Fruit fly (Drosophila melanogaster) whole organism, embryonic: ENCODE measurements around the gene Snx27.

Experiments used
- Adf1 ChIP-seq: fragments of 200-800 bp; sonication (Bioruptor generic); IDR thresholded peaks from 2 replicates; pipeline ENCODE4 v1.3.6; 2022; ENCODE audit warnings: missing biosample characterization, missing genetic modification characterization
- CG10366 ChIP-seq: fragments of 200-800 bp; sonication (Bioruptor generic); IDR thresholded peaks from 2 replicates; pipeline ENCODE4 v1.3.6; 2022; ENCODE audit warnings: missing biosample characterization, missing genetic modification characterization
- CG11398 ChIP-seq: fragments of 200-800 bp; sonication (Bioruptor generic); optimal IDR thresholded peaks from 2 replicates; lab custom pipeline; 2016; ENCODE audit warnings: missing biosample characterization, missing genetic modification characterization
- CG12391 ChIP-seq: fragments of 200-800 bp; sonication (Bioruptor generic); optimal IDR thresholded peaks from 3 replicates; lab custom pipeline; 2018; ENCODE audit warnings: missing biosample characterization, mild to moderate bottlenecking, missing genetic modification characterization, moderate library complexity
- CG13287 ChIP-seq: fragments of 200-800 bp; sonication (Bioruptor generic); IDR thresholded peaks from 2 replicates; pipeline ENCODE4 v1.3.6; 2022; ENCODE audit warnings: missing biosample characterization, missing genetic modification characterization; ENCODE audit not compliant: partially characterized antibody
- CG1602 ChIP-seq: fragments of 200-800 bp; sonication (Bioruptor generic); optimal IDR thresholded peaks from 3 replicates; lab custom pipeline; 2016; ENCODE audit warnings: missing biosample characterization, missing genetic modification characterization
- CG17829 ChIP-seq: fragments of 200-800 bp; optimal IDR thresholded peaks from 2 replicates; lab custom pipeline; 2019; ENCODE audit warnings: missing biosample characterization, mild to moderate bottlenecking, missing genetic modification characterization, moderate library complexity
- CG18599 ChIP-seq: fragments of 200-800 bp; sonication (Bioruptor generic); optimal IDR thresholded peaks from 3 replicates; lab custom pipeline; 2017; ENCODE audit warnings: missing biosample characterization, missing genetic modification characterization, mild to moderate bottlenecking, moderate library complexity, missing genetic modification reagents
- CG2120 ChIP-seq: fragments of 200-800 bp; sonication (Bioruptor generic); optimal IDR thresholded peaks from 3 replicates; lab custom pipeline; 2016; ENCODE audit warnings: missing biosample characterization, missing genetic modification characterization
- CG2199 ChIP-seq: fragments of 200-800 bp; sonication (Bioruptor generic); IDR thresholded peaks from 3 replicates; pipeline ENCODE4 v1.3.6; 2022; ENCODE audit warnings: missing biosample characterization, missing genetic modification characterization
- CG2712 ChIP-seq: fragments of 200-800 bp; optimal IDR thresholded peaks from 3 replicates; lab custom pipeline; 2019; ENCODE audit warnings: missing biosample characterization, mild to moderate bottlenecking, missing genetic modification characterization, moderate library complexity
- CG42726 ChIP-seq: fragments of 200-800 bp; sonication (Bioruptor generic); IDR thresholded peaks from 2 replicates; pipeline ENCODE4 v1.3.6; 2022; ENCODE audit warnings: missing biosample characterization, missing genetic modification characterization; ENCODE audit not compliant: partially characterized antibody
- CG4730 ChIP-seq: fragments of 200-800 bp; sonication (Bioruptor generic); IDR thresholded peaks from 2 replicates; pipeline ENCODE4 v1.3.6; 2022; ENCODE audit warnings: missing biosample characterization, missing genetic modification characterization
- CG6654 ChIP-seq: fragments of 200-800 bp; sonication (Bioruptor generic); optimal IDR thresholded peaks from 2 replicates; lab custom pipeline; 2017; ENCODE audit warnings: missing biosample characterization, mild to moderate bottlenecking, missing genetic modification characterization
- CG6689 ChIP-seq: fragments of 200-800 bp; sonication (Bioruptor generic); IDR thresholded peaks from 2 replicates; pipeline ENCODE4 v1.3.6; 2022; ENCODE audit warnings: missing biosample characterization, missing genetic modification characterization
- CG6791 ChIP-seq: fragments of 200-800 bp; sonication (Bioruptor generic); IDR thresholded peaks from 3 replicates; pipeline ENCODE4 v1.3.6; 2022; ENCODE audit warnings: missing biosample characterization, missing genetic modification characterization; ENCODE audit not compliant: partially characterized antibody
- CG8944 ChIP-seq: fragments of 200-800 bp; sonication (Bioruptor generic); optimal IDR thresholded peaks from 3 replicates; lab custom pipeline; 2016; ENCODE audit warnings: missing biosample characterization, missing genetic modification characterization
- CHES-1-like ChIP-seq: fragments of 200-800 bp; sonication (Bioruptor generic); optimal IDR thresholded peaks from 2 replicates; lab custom pipeline; 2016; ENCODE audit warnings: missing biosample characterization, missing genetic modification characterization
- CoRest ChIP-seq: fragments of 200-800 bp; sonication (Bioruptor generic); optimal IDR thresholded peaks from 3 replicates; lab custom pipeline; 2018; ENCODE audit warnings: missing biosample characterization, mild to moderate bottlenecking, missing genetic modification characterization, moderate library complexity
- Dbx ChIP-seq: fragments of 200-800 bp; sonication (Bioruptor generic); IDR thresholded peaks from 3 replicates; pipeline ENCODE4 v1.3.6; 2022; ENCODE audit warnings: missing biosample characterization, missing genetic modification characterization
- Dref ChIP-seq: fragments of 200-800 bp; sonication (Bioruptor generic); IDR thresholded peaks from 2 replicates; pipeline ENCODE4 v1.3.6; 2022; ENCODE audit warnings: missing biosample characterization, missing genetic modification characterization
- Eip74EF ChIP-seq, 2 experiments: fragments of 200-800 bp in 1 of 2; fragments of >200 bp in 1 of 2; sonication (Bioruptor generic) in 1 of 2; optimal IDR thresholded peaks; 2 replicates each; lab custom pipeline; 2017 to 2019; ENCODE audit warnings: missing biosample characterization in 2 of 2, missing genetic modification characterization in 2 of 2, mild to moderate bottlenecking in 1 of 2, moderate library complexity in 1 of 2
- HLH4C ChIP-seq: fragments of 200-800 bp; sonication (Bioruptor generic); IDR thresholded peaks from 3 replicates; pipeline ENCODE4 v1.3.6; 2022; ENCODE audit warnings: missing biosample characterization, missing genetic modification characterization; ENCODE audit not compliant: partially characterized antibody
- Hey ChIP-seq: fragments of 200-800 bp; sonication (Bioruptor generic); optimal IDR thresholded peaks from 3 replicates; lab custom pipeline; 2018; ENCODE audit warnings: missing biosample characterization, mild to moderate bottlenecking, missing genetic modification characterization
- Hsf ChIP-seq: fragments of 200-800 bp; sonication (Bioruptor generic); optimal IDR thresholded peaks from 3 replicates; lab custom pipeline; 2016; ENCODE audit warnings: missing biosample characterization, missing genetic modification characterization
- MBD-R2 ChIP-seq: fragments of 200-800 bp; sonication (Bioruptor generic); IDR thresholded peaks from 2 replicates; pipeline ENCODE4 v1.3.6; 2022; ENCODE audit warnings: missing biosample characterization, missing genetic modification characterization
- Med ChIP-seq: fragments of 200-800 bp; sonication (Bioruptor generic); peaks from one replicate; lab custom pipeline; 2016; ENCODE audit warnings: missing biosample characterization, missing genetic modification characterization, mild to moderate bottlenecking, inconsistent platforms, moderate library complexity
- Meics ChIP-seq: fragments of 200-800 bp; sonication (Bioruptor generic); optimal IDR thresholded peaks from 2 replicates; lab custom pipeline; 2017; ENCODE audit warnings: missing biosample characterization, mild to moderate bottlenecking, missing genetic modification characterization
- NFAT ChIP-seq: fragments of 200-800 bp; sonication (Bioruptor generic); IDR thresholded peaks from 2 replicates; pipeline ENCODE4 v1.3.6; 2022; ENCODE audit warnings: missing biosample characterization, missing genetic modification characterization
- Opbp ChIP-seq: fragments of 200-800 bp; sonication (Bioruptor generic); IDR thresholded peaks from 3 replicates; pipeline ENCODE4 v1.3.6; 2022; ENCODE audit warnings: missing biosample characterization, missing genetic modification characterization; ENCODE audit not compliant: partially characterized antibody
- Trl ChIP-seq, 3 experiments: fragments of >200 bp in 2 of 3; fragments of 200-800 bp in 1 of 3; sonication (Bioruptor generic) in 1 of 3; optimal IDR thresholded peaks; 2 replicates in 1 of 3; 3 replicates in 2 of 3; lab custom pipeline; 2016 to 2017; ENCODE audit warnings: missing biosample characterization in 1 of 3, missing genetic modification characterization in 1 of 3
- bowl ChIP-seq: fragments of 200-800 bp; sonication (Bioruptor generic); IDR thresholded peaks from 2 replicates; pipeline ENCODE4 v1.3.6; 2022; ENCODE audit warnings: missing biosample characterization, missing genetic modification characterization
- da ChIP-seq: fragments of 200-800 bp; sonication (Bioruptor generic); optimal IDR thresholded peaks from 2 replicates; lab custom pipeline; 2016; ENCODE audit warnings: missing biosample characterization, missing genetic modification characterization
- dpn ChIP-seq, 2 experiments: fragments of 200-800 bp; sonication (Bioruptor generic); optimal IDR thresholded peaks; 3 replicates each; lab custom pipeline; 2016; ENCODE audit warnings: missing biosample characterization in 2 of 2, missing genetic modification characterization in 2 of 2
- inv ChIP-seq: fragments of 200-800 bp; sonication (Bioruptor generic); IDR thresholded peaks from 2 replicates; pipeline ENCODE4 v1.3.6; 2022; ENCODE audit warnings: missing biosample characterization, missing genetic modification characterization; ENCODE audit not compliant: partially characterized antibody
- jumu ChIP-seq: fragments of 200-800 bp; sonication (Bioruptor generic); optimal IDR thresholded peaks from 3 replicates; lab custom pipeline; 2016; ENCODE audit warnings: missing biosample characterization, missing genetic modification characterization
- kah ChIP-seq: fragments of 200-800 bp; sonication (Bioruptor generic); optimal IDR thresholded peaks from 2 replicates; lab custom pipeline; 2018; ENCODE audit warnings: missing biosample characterization, mild to moderate bottlenecking, missing genetic modification characterization
- lbe ChIP-seq: fragments of 200-800 bp; sonication (Bioruptor generic); optimal IDR thresholded peaks from 2 replicates; lab custom pipeline; 2016; ENCODE audit warnings: missing biosample characterization, mild to moderate bottlenecking, missing genetic modification characterization
- nerfin-2 ChIP-seq: fragments of 200-800 bp; sonication (Bioruptor generic); IDR thresholded peaks from 2 replicates; pipeline ENCODE4 v1.3.6; 2022; ENCODE audit warnings: missing biosample characterization, missing genetic modification characterization; ENCODE audit not compliant: partially characterized antibody
- odd ChIP-seq: fragments of 200-800 bp; sonication (Bioruptor generic); optimal IDR thresholded peaks from 2 replicates; lab custom pipeline; 2017; ENCODE audit warnings: missing biosample characterization, mild to moderate bottlenecking, missing genetic modification characterization
- onecut ChIP-seq: fragments of 200-800 bp; sonication (Bioruptor generic); IDR thresholded peaks from 2 replicates; pipeline ENCODE4 v1.3.6; 2022; ENCODE audit warnings: missing biosample characterization, missing genetic modification characterization
- pb ChIP-seq: fragments of 200-800 bp; sonication (Bioruptor generic); optimal IDR thresholded peaks from 3 replicates; lab custom pipeline; 2016; ENCODE audit warnings: missing biosample characterization, missing genetic modification characterization
- phol ChIP-seq: fragments of 200-800 bp; sonication (Bioruptor generic); optimal IDR thresholded peaks from 3 replicates; lab custom pipeline; 2018; ENCODE audit warnings: missing biosample characterization, mild to moderate bottlenecking, missing genetic modification characterization, moderate library complexity
- pum ChIP-seq: fragments of 200-800 bp; sonication (Bioruptor generic); optimal IDR thresholded peaks from 2 replicates; lab custom pipeline; 2016; ENCODE audit warnings: missing biosample characterization, missing genetic modification characterization
- sima ChIP-seq: fragments of 200-800 bp; sonication (Bioruptor generic); optimal IDR thresholded peaks from 2 replicates; lab custom pipeline; 2016; ENCODE audit warnings: missing biosample characterization, missing genetic modification characterization
- sna ChIP-seq: fragments of 200-800 bp; sonication (Bioruptor generic); IDR thresholded peaks from 2 replicates; pipeline ENCODE4 v1.3.6; 2022; ENCODE audit warnings: missing biosample characterization, missing genetic modification characterization; ENCODE audit not compliant: partially characterized antibody
- z ChIP-seq: fragments of 200-800 bp; sonication (Bioruptor generic); IDR thresholded peaks from 3 replicates; pipeline ENCODE4 v1.3.6; 2022; ENCODE audit warnings: missing biosample characterization, missing genetic modification characterization

Gene Snx27

DNA sequence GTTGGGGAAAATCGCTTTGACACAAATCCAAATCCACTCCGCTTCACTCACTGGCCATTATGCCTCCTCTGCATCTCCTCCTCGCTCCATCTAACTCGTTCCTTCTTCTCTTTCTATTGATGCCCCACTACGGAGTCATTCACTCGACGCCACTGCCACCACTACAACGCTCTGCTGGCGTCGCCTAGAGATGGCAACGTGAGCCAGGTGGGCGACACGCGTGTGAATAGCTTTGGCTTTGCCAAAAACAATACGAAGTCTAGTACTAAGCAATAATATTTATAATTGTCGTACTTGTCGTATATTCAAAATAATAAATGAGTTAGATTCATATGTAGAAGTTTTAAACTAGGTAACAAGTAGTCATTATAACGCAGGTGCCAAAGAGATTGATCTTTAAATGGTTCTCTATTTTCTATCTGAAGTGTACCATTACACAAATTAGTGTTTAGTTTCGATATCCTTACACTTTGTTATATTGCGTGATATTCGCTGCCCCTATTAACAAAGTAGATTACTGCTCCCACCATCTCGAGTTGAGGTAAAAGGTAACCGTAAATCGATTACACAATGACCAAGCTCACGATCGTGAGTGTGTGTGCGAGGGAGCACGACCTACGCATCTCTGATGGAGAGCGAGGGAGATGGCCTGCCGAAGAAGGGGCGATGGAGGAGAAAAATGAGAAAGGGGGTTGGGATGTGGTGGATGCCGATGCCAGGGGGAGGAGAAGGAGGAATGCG lies 7.3 kb upstream of the Snx27 start:
- TF ChIP-seq CG2199 (GFP tag; lab: Robert Waterston, UW) (no peak), Dbx (GFP tag; lab: Robert Waterston, UW) (no peak), CG4730 (GFP tag; lab: Robert Waterston, UW) (no peak), phol (tag; lab: Kevin White, UChicago) (peak; percentile 32), nerfin-2 (GFP tag; lab: Robert Waterston, UW) (peak; percentile 47; the same call in 1 of the 2 replicates), Hsf (GFP tag; lab: Kevin White, UChicago) (peak; percentile 3), CG6654 (GFP tag; lab: Kevin White, UChicago) (no peak), Adf1 (peak; percentile 73), CHES-1-like (no peak), sima (GFP tag; lab: Kevin White, UChicago) (no peak), CG2712 (tag; lab: Kevin White, UChicago) (peak; percentile 36), CoRest (peak; percentile 2), Dref (GFP tag; lab: Robert Waterston, UW) (peak; percentile 35), Med (GFP tag; lab: Kevin White, UChicago) (peak; percentile 75), CG11398 (GFP tag; lab: Kevin White, UChicago) (no peak), dpn (GFP tag; optimal IDR thresholded peaks at IDR 0.05; lab: Kevin White, UChicago) (peak in 1 of 2 experiments; percentile 4), CG2120 (GFP tag; lab: Kevin White, UChicago) (peak; percentile 66), Hey (tag; lab: Kevin White, UChicago) (no peak), Eip74EF (GFP tag; optimal IDR thresholded peaks at IDR 0.05; lab: Kevin White, UChicago) (no peak), jumu (GFP tag; lab: Kevin White, UChicago) (peak; percentile 17), Opbp (GFP tag; lab: Robert Waterston, UW) (peak; percentile 37; the same call in 1 of the 3 replicates), onecut (peak; percentile 34; the same call in 1 of the 2 replicates), pum (GFP tag; lab: Kevin White, UChicago) (peak; percentile 10), pb (GFP tag; lab: Kevin White, UChicago) (no peak), CG6689 (GFP tag; lab: Robert Waterston, UW) (0 out of 2 replicates have a peak, but pooled peaks have one; percentile 7), lbe (GFP tag; lab: Kevin White, UChicago) (no peak), CG6791 (peak; percentile 21; the same call in 2 of the 3 replicates), Meics (GFP tag; lab: Kevin White, UChicago) (peak; percentile 17), kah (GFP tag; lab: Kevin White, UChicago) (peak; percentile 25), CG18599 (GFP tag; lab: Kevin White, UChicago) (peak; percentile 41), CG17829 (tag; lab: Kevin White, UChicago) (peak; percentile 11), sna (GFP tag; lab: Robert Waterston, UW) (0 out of 2 replicates have a peak, but pooled peaks have one; percentile 43), bowl (GFP tag; lab: Robert Waterston, UW) (no peak; the same call in 1 of the 2 replicates), NFAT (GFP tag; lab: Robert Waterston, UW) (peak; percentile 55; the same call in 1 of the 2 replicates), da (no peak), CG13287 (peak; percentile 73), HLH4C (GFP tag; lab: Robert Waterston, UW) (peak; percentile 40; the same call in 2 of the 3 replicates), CG10366 (GFP tag; lab: Robert Waterston, UW) (peak; percentile 10; the same call in 1 of the 2 replicates), CG8944 (GFP tag; lab: Kevin White, UChicago) (no peak), CG12391 (peak; percentile 1), Trl (optimal IDR thresholded peaks at IDR 0.05; lab: Kevin White, UChicago) (peak in 1 of 2 experiments; percentile 11), Trl (GFP tag; optimal IDR thresholded peaks at IDR 0.05; lab: Kevin White, UChicago) (no peak), CG1602 (GFP tag; lab: Kevin White, UChicago) (peak; percentile 17), CG42726 (GFP tag; lab: Robert Waterston, UW) (0 out of 2 replicates have a peak, but pooled peaks have one; percentile 23), MBD-R2 (GFP tag; lab: Robert Waterston, UW) (peak; percentile 14; the same call in 1 of the 2 replicates), inv (GFP tag; lab: Robert Waterston, UW) (peak; percentile 44; the same call in 1 of the 2 replicates), odd (GFP tag; lab: Kevin White, UChicago) (no peak), z (peak; percentile 62; the same call in 2 of the 3 replicates)
